Worm (Caenorhabditis elegans) whole organism, young adult: Measurements from ENCODE around the gene odd-2.

Experiments
- Y95B8A.8 ChIP-seq: fragments of 200-800 bp; sonication (Bioruptor generic); IDR thresholded peaks from 2 replicates; pipeline ENCODE4 v1.3.6; 2022; ENCODE audit warnings: missing genetic modification reagents, missing genetic modification characterization, missing compliant biosample characterization
- akir-1 ChIP-seq: fragments of 200-800 bp; sonication (Bioruptor generic); optimal IDR thresholded peaks from 2 replicates; lab custom pipeline; 2018; ENCODE audit warnings: mild to moderate bottlenecking, missing genetic modification characterization, moderate library complexity, missing compliant biosample characterization
- zfh-2 ChIP-seq: fragments of 200-800 bp; sonication (Bioruptor generic); conservative IDR thresholded peaks from 2 replicates; pipeline ENCODE4 v1.3.6; 2022; ENCODE audit warnings: missing genetic modification reagents, missing genetic modification characterization, missing compliant biosample characterization
- ztf-25 ChIP-seq: fragments of 200-800 bp; sonication (Bioruptor generic); IDR thresholded peaks from 2 replicates; pipeline ENCODE4 v1.3.6; 2022; ENCODE audit warnings: missing genetic modification reagents, missing genetic modification characterization, missing compliant biosample characterization

ce11 chrX:6138243-6138642, 22.1 kb downstream of the odd-2 start, which contains the start of gene Y72A10A.1:
- TF ChIP-seq ztf-25 (no peak), zfh-2 (no peak), akir-1 (GFP tag; lab: Kevin White, UChicago) (no peak), Y95B8A.8 (no peak)
